Fruit fly (Drosophila melanogaster): ENCODE data around the gene CG13375.

DNA sequence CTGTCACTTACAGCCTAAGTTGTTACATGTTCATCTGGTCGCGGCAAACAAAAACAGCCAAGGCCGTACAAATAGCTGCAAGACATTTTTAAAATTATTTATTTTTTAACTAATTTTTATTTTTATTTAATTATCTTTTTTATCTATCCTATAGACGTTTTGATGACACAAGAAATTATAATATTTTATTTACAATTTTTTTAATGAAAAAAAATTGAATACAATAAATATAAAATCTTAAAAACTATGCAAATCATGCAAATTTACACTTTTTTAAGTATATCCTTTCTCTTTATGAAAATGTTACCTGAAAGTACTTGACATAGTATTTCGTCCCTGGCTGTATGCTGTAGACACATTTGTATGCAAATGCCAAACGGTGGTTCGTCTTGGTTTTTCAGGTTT is 43.4 kb upstream of the CG13375 start:
- no peak for TF ChIP-seq CG8478 (optimal IDR thresholded peaks at IDR 0.05)
- TF ChIP-seq CTCF (optimal IDR thresholded peaks at IDR 0.05) = no peak

Measured in S2 (cell line).